Fruit fly (Drosophila melanogaster) Kc167 (cell line): ENCODE data around the gene Cpr64Ad.

Experiments
- Myc ChIP-seq: fragments of >200 bp; optimal IDR thresholded peaks from 2 replicates; lab custom pipeline; 2017; ENCODE audit warnings: missing external identifiers
- Sin3A ChIP-seq: fragments of >200 bp; optimal IDR thresholded peaks from 2 replicates; lab custom pipeline; 2018; ENCODE audit warnings: missing external identifiers
- h ChIP-seq: fragments of >200 bp; optimal IDR thresholded peaks from 3 replicates; lab custom pipeline; 2018; ENCODE audit warnings: missing external identifiers
- insv ChIP-seq: fragments of >200 bp; optimal IDR thresholded peaks from 3 replicates; lab custom pipeline; 2018; ENCODE audit warnings: missing external identifiers
- psq ChIP-seq: fragments of >200 bp; optimal IDR thresholded peaks from 2 replicates; lab custom pipeline; 2017; ENCODE audit warnings: missing external identifiers
- ttk ChIP-seq: sonication (Bioruptor generic); optimal IDR thresholded peaks from 2 replicates; lab custom pipeline; 2017; ENCODE audit warnings: missing external identifiers

DNA sequence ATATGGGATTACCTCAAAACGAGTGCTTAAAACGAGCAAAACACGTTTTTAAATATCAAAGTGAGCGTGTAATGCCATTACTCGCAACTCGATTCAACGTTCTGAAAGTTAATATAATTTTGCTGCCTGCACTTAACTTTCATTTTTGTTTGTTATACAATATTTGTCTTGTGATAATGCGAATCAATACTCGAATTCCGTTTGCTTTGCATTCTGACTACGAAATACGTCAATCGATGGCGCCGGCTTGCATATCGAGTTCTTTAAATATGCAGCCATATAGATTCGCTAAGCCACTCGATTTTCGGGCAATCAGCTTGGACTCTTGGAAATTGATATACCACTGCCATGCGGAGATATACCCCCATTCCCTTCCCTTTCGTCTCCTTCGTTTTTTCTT lies 5.5 kb downstream of the Cpr64Ad start:
- TF ChIP-seq insv (no peak), psq (lab: Kevin White, UChicago) (no peak), h (no peak), Sin3A (no peak), ttk (lab: Kevin White, UChicago) (no peak), Myc (lab: Kevin White, UChicago) (no peak)
